Worm (Caenorhabditis elegans): ENCODE results near the gene D1054.9.

ce11 chrV:10834682-10835219, 43.9 kb upstream of the D1054.9 start:
- no peak for TF ChIP-seq die-1 (tag; optimal IDR thresholded peaks at IDR 0.05)
- no peak for TF ChIP-seq B0336.3 (GFP tag; IDR thresholded peaks at IDR 0.05)
- no peak for TF ChIP-seq him-1 (tag; optimal IDR thresholded peaks at IDR 0.05)
- no peak for TF ChIP-seq ceh-40 (GFP tag; IDR thresholded peaks at IDR 0.05)
- no peak for TF ChIP-seq F55B11.4 (tag; optimal IDR thresholded peaks at IDR 0.05; ENCODE audit: borderline replicate concordance, insufficient read depth)
- no peak for TF ChIP-seq snpc-4 (GFP tag; optimal IDR thresholded peaks at IDR 0.05)
- TF ChIP-seq snpc-4 (tag; optimal IDR thresholded peaks at IDR 0.05): no peak
- no peak for TF ChIP-seq rcor-1 (GFP tag; IDR thresholded peaks at IDR 0.05)
- no peak for TF ChIP-seq let-607 (tag; optimal IDR thresholded peaks at IDR 0.05)
- no peak for TF ChIP-seq unc-62 (GFP tag; optimal IDR thresholded peaks at IDR 0.05)
- no peak for TF ChIP-seq zim-3 (tag; optimal IDR thresholded peaks at IDR 0.05)
- no peak for TF ChIP-seq pha-4 (tag; optimal IDR thresholded peaks at IDR 0.05)
- TF ChIP-seq fkh-3 (tag; optimal IDR thresholded peaks at IDR 0.05): no peak

All from whole organism, young adult.